Worm (Caenorhabditis elegans) whole organism, L2 larva: Measurements from ENCODE around the gene R08E5.4.

Experiments used
- R02D3.7 ChIP-seq: fragments of 150-350 bp; optimal IDR thresholded peaks from 2 replicates; lab custom pipeline; 2014; ENCODE audit warnings: missing biosample characterization, missing genetic modification characterization
- ZK546.5 ChIP-seq: sonication (generic microtip); optimal IDR thresholded peaks from 2 replicates; lab custom pipeline; 2017; ENCODE audit warnings: missing biosample characterization, missing genetic modification characterization
- mab-5 ChIP-seq: fragments of 150-350 bp; optimal IDR thresholded peaks from 2 replicates; lab custom pipeline; 2014; ENCODE audit warnings: missing biosample characterization, missing genetic modification characterization
- sem-4 ChIP-seq: fragments of 150-350 bp; optimal IDR thresholded peaks from 2 replicates; lab custom pipeline; 2014; ENCODE audit warnings: missing biosample characterization, missing genetic modification reagents, missing genetic modification characterization
- snpc-4 ChIP-seq: fragments of 150-350 bp; optimal IDR thresholded peaks from 2 replicates; lab custom pipeline; 2014; ENCODE audit warnings: missing biosample characterization, missing genetic modification characterization

DNA sequence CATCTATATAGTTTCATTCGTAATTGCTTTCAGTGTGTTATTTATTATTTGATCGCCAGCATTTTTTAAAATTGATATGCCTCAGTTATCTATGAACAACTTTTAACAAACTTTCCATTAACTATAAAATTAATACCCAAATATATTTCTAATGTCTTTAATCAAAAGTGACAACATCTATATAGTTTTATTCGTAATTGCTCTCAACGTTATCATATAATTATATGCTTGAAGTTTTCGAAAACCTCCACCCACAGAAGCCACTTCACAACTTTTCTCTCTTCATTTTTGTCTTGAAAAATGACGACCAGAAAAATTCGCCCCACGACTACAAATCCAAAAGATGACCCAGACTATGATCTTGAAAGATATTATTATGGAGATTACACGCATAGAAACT is 40.0 kb downstream of the R08E5.4 start, which contains the start of gene srw-6:
- TF ChIP-seq sem-4 (tag; lab: Kevin White, UChicago) (no peak), snpc-4 (tag; lab: Kevin White, UChicago) (no peak), R02D3.7 (no peak), mab-5 (tag; lab: Kevin White, UChicago) (no peak), ZK546.5 (no peak)
